Worm (Caenorhabditis elegans) whole organism, L3 larva: ENCODE results near the gene cyp-25A4.
"Not testable (repeated sequence)": the region's sequence is repeated elsewhere in the genome, so short reads cannot be mapped to it uniquely, and the experiment has no call there.

ENCODE experiments used
- ZK546.5 ChIP-seq: sonication (generic microtip); optimal IDR thresholded peaks from 2 replicates; lab custom pipeline; 2017; ENCODE audit warnings: missing biosample characterization, missing genetic modification characterization
- aly-2 ChIP-seq: fragments of 150-350 bp; optimal IDR thresholded peaks from 2 replicates; lab custom pipeline; 2014; ENCODE audit warnings: missing biosample characterization, missing genetic modification characterization
- ceh-16 ChIP-seq: sonication (generic microtip); optimal IDR thresholded peaks from 2 replicates; lab custom pipeline; 2017; ENCODE audit warnings: missing biosample characterization, missing genetic modification characterization
- ceh-28 ChIP-seq: fragments of 150-350 bp; optimal IDR thresholded peaks from 2 replicates; lab custom pipeline; 2014; ENCODE audit warnings: missing biosample characterization, missing genetic modification reagents, missing genetic modification characterization
- ceh-82 ChIP-seq: fragments of 150-350 bp; optimal IDR thresholded peaks from 2 replicates; lab custom pipeline; 2014; ENCODE audit warnings: missing biosample characterization, missing genetic modification characterization
- ceh-9 ChIP-seq: sonication (generic microtip); optimal IDR thresholded peaks from 2 replicates; lab custom pipeline; 2018; ENCODE audit warnings: missing biosample characterization, missing genetic modification characterization
- daf-12 ChIP-seq: fragments of 150-350 bp; optimal IDR thresholded peaks from 2 replicates; lab custom pipeline; 2014; ENCODE audit warnings: missing biosample characterization, missing genetic modification reagents, missing genetic modification characterization
- egl-27 ChIP-seq: sonication (generic microtip); optimal IDR thresholded peaks from 4 replicates; lab custom pipeline; 2017; ENCODE audit warnings: missing biosample characterization, missing genetic modification reagents, missing genetic modification characterization
- egl-5 ChIP-seq: fragments of 150-350 bp; optimal IDR thresholded peaks from 2 replicates; lab custom pipeline; 2017; ENCODE audit warnings: missing biosample characterization, missing genetic modification reagents, missing genetic modification characterization, inconsistent platforms
- elt-1 ChIP-seq: fragments of 150-350 bp; optimal IDR thresholded peaks from 2 replicates; lab custom pipeline; 2014; ENCODE audit warnings: missing biosample characterization, missing genetic modification characterization
- elt-2 ChIP-seq: sonication (generic microtip); optimal IDR thresholded peaks from 2 replicates; lab custom pipeline; 2016; ENCODE audit warnings: missing genetic modification reagents, mild to moderate bottlenecking, missing genetic modification characterization, missing compliant biosample characterization
- elt-3 ChIP-seq, 3 experiments: fragments of 150-350 bp in 1 of 3; sonication (generic microtip) in 2 of 3; optimal IDR thresholded peaks; 2 replicates in 2 of 3; 4 replicates in 1 of 3; lab custom pipeline; 2014 to 2017; ENCODE audit warnings: missing biosample characterization in 3 of 3, missing genetic modification characterization in 3 of 3
- eor-1 ChIP-seq, 2 experiments: fragments of 150-350 bp; optimal IDR thresholded peaks; 2 replicates each; lab custom pipeline; 2014 to 2018; ENCODE audit warnings: missing biosample characterization in 2 of 2, missing genetic modification characterization in 2 of 2
- fkh-10 ChIP-seq: sonication (generic microtip); optimal IDR thresholded peaks from 2 replicates; lab custom pipeline; 2017; ENCODE audit warnings: missing biosample characterization, missing genetic modification reagents, missing genetic modification characterization
- fkh-2 ChIP-seq: fragments of 150-350 bp; optimal IDR thresholded peaks from 2 replicates; lab custom pipeline; 2014; ENCODE audit warnings: missing biosample characterization, missing genetic modification reagents, missing genetic modification characterization
- fos-1 ChIP-seq: fragments of 150-350 bp; optimal IDR thresholded peaks from 2 replicates; lab custom pipeline; 2014; ENCODE audit warnings: missing biosample characterization, missing genetic modification characterization
- hmg-11 ChIP-seq: sonication (generic microtip); optimal IDR thresholded peaks from 2 replicates; lab custom pipeline; 2016; ENCODE audit warnings: missing genetic modification characterization, missing compliant biosample characterization
- lin-15B ChIP-seq: fragments of 150-350 bp; optimal IDR thresholded peaks from 2 replicates; lab custom pipeline; 2014; ENCODE audit warnings: missing biosample characterization, missing genetic modification characterization
- mml-1 ChIP-seq: fragments of 150-350 bp; sonication (generic microtip); optimal IDR thresholded peaks from 3 replicates; lab custom pipeline; 2014; ENCODE audit warnings: missing biosample characterization, missing genetic modification characterization
- nfya-1 ChIP-seq: sonication (generic microtip); optimal IDR thresholded peaks from 2 replicates; lab custom pipeline; 2017; ENCODE audit warnings: missing genetic modification characterization, mild to moderate bottlenecking, missing compliant biosample characterization, antibody characterized with exemption, moderate library complexity; ENCODE audit not compliant: insufficient read depth
- nhr-11 ChIP-seq: fragments of 150-350 bp; optimal IDR thresholded peaks from 2 replicates; lab custom pipeline; 2014; ENCODE audit warnings: missing biosample characterization, missing genetic modification characterization
- nhr-12 ChIP-seq: fragments of 150-350 bp; optimal IDR thresholded peaks from 2 replicates; lab custom pipeline; 2014; ENCODE audit warnings: missing biosample characterization, missing genetic modification characterization
- nhr-25 ChIP-seq: sonication (generic microtip); optimal IDR thresholded peaks from 2 replicates; lab custom pipeline; 2017; ENCODE audit warnings: missing biosample characterization, missing genetic modification characterization
- nhr-28 ChIP-seq: fragments of 150-350 bp; optimal IDR thresholded peaks from 2 replicates; lab custom pipeline; 2014; ENCODE audit warnings: missing biosample characterization, missing genetic modification characterization
- nhr-43 ChIP-seq: sonication (generic microtip); optimal IDR thresholded peaks from 2 replicates; lab custom pipeline; 2016; ENCODE audit warnings: mild to moderate bottlenecking, missing genetic modification characterization, missing compliant biosample characterization; ENCODE audit not compliant: poor library complexity, severe bottlenecking
- nhr-67 ChIP-seq: fragments of 150-350 bp; optimal IDR thresholded peaks from 2 replicates; lab custom pipeline; 2014; ENCODE audit warnings: missing biosample characterization, missing genetic modification characterization
- nhr-76 ChIP-seq: fragments of 150-350 bp; sonication (generic microtip); optimal IDR thresholded peaks from 5 replicates; lab custom pipeline; 2014; ENCODE audit warnings: missing biosample characterization, missing genetic modification characterization
- nhr-77 ChIP-seq: fragments of 150-350 bp; optimal IDR thresholded peaks from 2 replicates; lab custom pipeline; 2014; ENCODE audit warnings: missing biosample characterization, missing genetic modification characterization
- pha-4 ChIP-seq: fragments of 150-350 bp; optimal IDR thresholded peaks from 2 replicates; lab custom pipeline; 2014; ENCODE audit warnings: missing biosample characterization, missing genetic modification reagents, missing genetic modification characterization
- pqm-1 ChIP-seq: fragments of 150-350 bp; optimal IDR thresholded peaks from 2 replicates; lab custom pipeline; 2017; ENCODE audit warnings: missing biosample characterization, missing genetic modification characterization, inconsistent platforms
- sea-2 ChIP-seq: fragments of 150-350 bp; sonication (generic microtip); optimal IDR thresholded peaks from 4 replicates; lab custom pipeline; 2014; ENCODE audit warnings: missing biosample characterization, missing genetic modification reagents, missing genetic modification characterization
- skn-1 ChIP-seq: fragments of 150-350 bp; optimal IDR thresholded peaks from 2 replicates; lab custom pipeline; 2014; ENCODE audit warnings: missing biosample characterization, missing genetic modification characterization
- snpc-4 ChIP-seq: fragments of 150-350 bp; optimal IDR thresholded peaks from 2 replicates; lab custom pipeline; 2014; ENCODE audit warnings: missing biosample characterization, missing genetic modification characterization
- tbx-2 ChIP-seq: sonication (generic microtip); optimal IDR thresholded peaks from 2 replicates; lab custom pipeline; 2016; ENCODE audit warnings: mild to moderate bottlenecking, missing genetic modification characterization, missing compliant biosample characterization
- unc-39 ChIP-seq: sonication (generic microtip); optimal IDR thresholded peaks from 4 replicates; lab custom pipeline; 2017; ENCODE audit warnings: missing biosample characterization, missing genetic modification characterization
- unc-62 ChIP-seq: fragments of 150-350 bp; sonication (generic microtip); optimal IDR thresholded peaks from 4 replicates; lab custom pipeline; 2014; ENCODE audit warnings: missing biosample characterization, missing genetic modification reagents, missing genetic modification characterization
- zag-1 ChIP-seq: fragments of 150-350 bp; optimal IDR thresholded peaks from 2 replicates; lab custom pipeline; 2014; ENCODE audit warnings: missing biosample characterization, missing genetic modification characterization
- ztf-11 ChIP-seq: fragments of 150-350 bp; optimal IDR thresholded peaks from 2 replicates; lab custom pipeline; 2014; ENCODE audit warnings: missing biosample characterization, missing genetic modification characterization
- ztf-4 ChIP-seq: fragments of 150-350 bp; optimal IDR thresholded peaks from 2 replicates; lab custom pipeline; 2014; ENCODE audit warnings: missing biosample characterization, missing genetic modification characterization

cyp-25A4 gene

DNA sequence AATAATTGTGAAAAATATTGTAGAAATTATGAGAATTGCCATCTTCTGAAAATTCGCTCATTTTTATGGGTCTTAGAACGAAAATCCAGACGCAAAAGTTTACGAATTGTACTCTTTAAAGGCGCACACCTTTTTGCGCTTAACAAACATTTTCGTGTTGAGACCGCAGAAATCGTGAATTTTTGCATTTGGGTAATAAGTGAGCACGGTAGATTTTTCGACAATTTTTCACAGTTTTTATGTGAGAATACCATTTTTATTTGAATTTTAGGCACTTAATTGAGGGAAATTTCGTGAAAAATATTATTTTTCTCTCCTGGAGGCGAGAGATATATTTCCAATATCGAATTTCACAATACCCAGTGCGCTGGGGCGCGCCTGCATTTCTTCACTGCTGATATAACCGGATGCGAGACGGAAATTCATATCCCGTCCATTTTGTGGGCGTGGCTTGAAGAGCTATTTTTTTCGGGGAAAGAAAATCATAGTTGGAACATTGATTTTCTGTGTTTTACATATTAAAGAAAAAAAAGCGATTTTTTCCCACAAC is at the start of gene cyp-25A4:
cyp-25A4 (minus strand) TSS at position 51 of the 550 bp plus-strand sequence.
- TF ChIP-seq fos-1, nhr-67, elt-1 (tag; lab: Kevin White, UChicago): not testable (repeated sequence)

DNA sequence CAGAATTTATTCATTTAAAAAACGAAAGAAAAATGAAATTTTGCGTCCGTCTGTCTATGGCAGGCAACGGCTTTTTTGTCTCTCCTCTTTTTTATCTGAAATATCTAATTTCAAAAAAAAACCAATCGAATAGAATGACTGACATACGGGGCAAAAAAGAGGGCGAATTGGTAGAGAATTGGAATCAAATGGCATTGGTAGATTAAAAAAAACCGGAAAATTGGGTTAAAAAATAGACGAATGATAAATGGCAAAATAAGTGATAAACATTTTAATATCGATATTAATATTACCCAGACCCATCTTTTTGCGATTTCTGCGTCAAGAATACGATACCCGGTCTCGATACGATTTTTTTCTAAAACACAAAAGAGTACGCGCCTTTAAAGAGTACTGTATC is 49.7 kb upstream of the cyp-25A4 start, which contains the start of gene tir-1:
tir-1 (minus strand) TSS at position 101 of the 400 bp plus-strand sequence.
- no peak for TF ChIP-seq tbx-2 (tag; lab: Kevin White, UChicago)
- TF ChIP-seq pha-4 (tag; lab: Kevin White, UChicago): no peak
- TF ChIP-seq nhr-12 (tag; lab: Kevin White, UChicago): no peak

DNA sequence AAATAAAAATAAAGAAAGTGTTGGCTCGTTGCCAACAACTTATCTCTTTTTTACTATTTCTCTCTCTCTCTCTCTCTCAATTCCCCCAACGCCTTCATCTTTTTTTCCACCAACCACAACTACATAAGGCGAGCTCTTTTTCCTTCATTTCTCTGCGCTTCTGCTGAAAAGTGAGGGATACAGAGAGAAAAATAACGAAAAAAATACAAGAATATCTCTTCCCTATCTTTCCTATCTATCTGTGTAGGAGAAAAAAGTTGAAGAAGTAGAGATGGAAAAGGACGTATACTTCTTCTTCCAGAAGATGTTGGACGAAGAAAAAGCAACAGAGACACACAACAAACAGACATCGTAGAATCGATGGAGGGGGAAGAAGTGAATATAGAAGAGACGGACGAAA is 47.0 kb upstream of the cyp-25A4 start:
- TF ChIP-seq hmg-11 (tag; lab: Kevin White, UChicago) (peak; percentile 62), lin-15B (peak; percentile 40), zag-1 (tag; lab: Kevin White, UChicago) (no peak), nfya-1 (peak; percentile 39)

DNA sequence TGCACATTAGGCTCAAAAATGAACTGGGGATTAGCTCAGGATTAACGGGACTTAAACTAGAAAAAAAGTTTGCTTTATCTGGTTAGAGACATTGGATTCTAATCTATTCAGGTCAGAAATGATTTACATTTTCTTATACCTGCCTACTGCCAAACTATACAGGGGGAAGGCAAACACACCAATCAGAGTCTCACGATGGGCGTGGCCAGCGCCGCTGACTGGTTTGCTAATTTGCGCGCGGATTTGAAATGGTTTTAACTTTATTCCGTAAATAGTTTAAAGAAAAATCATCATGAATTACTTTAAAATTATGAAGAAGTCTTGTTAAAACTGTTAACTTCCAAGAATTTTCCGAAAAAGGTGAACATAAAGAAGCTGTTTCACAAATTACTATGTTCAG is 46.5 kb upstream of the cyp-25A4 start:
- TF ChIP-seq nfya-1 (peak; percentile 84), ceh-28 (no peak), nhr-43 (tag; lab: Kevin White, UChicago) (no peak), ztf-11 (tag; lab: Kevin White, UChicago) (no peak), sea-2 (GFP tag; lab: Kevin White, UChicago) (no peak)

DNA sequence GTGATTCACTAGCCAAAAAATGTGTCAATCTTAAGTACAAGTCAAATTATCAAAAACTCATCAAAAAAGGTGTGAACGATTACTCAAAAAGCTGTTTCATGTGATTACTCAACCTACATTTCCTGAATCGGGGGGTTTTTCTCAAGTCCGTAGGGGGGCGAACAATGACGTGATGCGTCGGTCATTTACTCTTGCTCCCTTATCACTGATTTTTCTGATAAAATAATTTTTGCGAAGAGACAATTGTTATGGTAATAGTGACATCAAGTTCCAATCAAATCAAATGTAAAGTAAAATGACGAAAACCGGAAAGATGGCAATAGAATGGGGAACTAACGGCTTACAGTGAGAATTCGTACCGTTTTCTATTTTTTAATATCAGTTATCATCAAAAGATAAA is 42.1 kb upstream of the cyp-25A4 start:
- TF ChIP-seq ztf-11 (tag; lab: Kevin White, UChicago): no peak
- TF ChIP-seq pqm-1 (tag; lab: Kevin White, UChicago): peak; percentile 54
- TF ChIP-seq elt-2 (tag; lab: Kevin White, UChicago): peak; percentile 36
- TF ChIP-seq, all 47 proteins: peak for 2

DNA sequence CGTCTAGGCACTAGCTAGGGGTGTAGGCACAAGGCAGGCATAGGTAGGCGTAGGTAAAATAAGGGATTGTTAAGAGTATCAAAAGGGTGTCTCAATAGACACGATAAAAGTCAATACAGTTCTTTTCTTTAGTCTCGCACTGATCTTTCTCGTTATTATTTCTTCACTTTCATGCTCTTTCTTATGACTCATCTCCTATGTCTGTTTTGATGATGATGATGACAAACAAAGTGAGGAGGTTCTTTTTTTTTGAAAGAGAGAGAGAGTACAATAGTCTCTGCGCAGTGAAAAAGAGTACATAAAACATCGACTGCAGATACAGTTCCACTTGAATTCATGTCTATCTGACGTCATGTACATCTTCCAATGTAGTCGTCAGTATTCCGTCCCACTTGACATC is 38.0 kb upstream of the cyp-25A4 start:
- TF ChIP-seq fkh-10 (GFP tag; lab: Kevin White, UChicago) (no peak), ceh-16 (tag; lab: Kevin White, UChicago) (no peak), snpc-4 (tag; lab: Kevin White, UChicago) (no peak), nhr-76 (tag; lab: Kevin White, UChicago) (no peak), mml-1 (no peak), pha-4 (tag; lab: Kevin White, UChicago) (peak; percentile 82)
- TF ChIP-seq, all 47 proteins: peak for 1

DNA sequence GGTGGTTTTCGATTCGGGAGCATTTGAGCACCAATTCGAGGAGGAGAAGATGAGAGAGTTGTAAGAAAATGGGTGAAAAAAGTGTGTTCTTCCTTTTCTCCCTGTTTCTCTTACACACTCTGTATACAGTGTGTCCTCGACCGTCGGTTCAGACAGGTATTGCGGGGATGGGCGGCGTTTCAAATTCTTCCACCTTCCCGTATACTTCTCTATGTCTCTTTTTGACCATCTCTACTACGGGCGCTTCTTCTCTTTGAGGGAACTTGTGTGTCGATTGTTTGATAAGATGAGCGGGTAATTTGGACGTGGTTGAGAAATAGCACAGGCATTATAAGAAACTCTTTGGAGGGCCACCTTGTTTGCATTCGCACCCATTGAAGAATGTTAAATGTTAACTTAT is 35.7 kb upstream of the cyp-25A4 start:
- TF ChIP-seq ceh-82 (tag; lab: Kevin White, UChicago) (no peak), egl-27 (tag; lab: Kevin White, UChicago) (no peak), ceh-28 (no peak), aly-2 (tag; lab: Kevin White, UChicago) (no peak), hmg-11 (tag; lab: Kevin White, UChicago) (no peak), egl-5 (tag; lab: Kevin White, UChicago) (no peak), eor-1 (tag; optimal IDR thresholded peaks at IDR 0.05; lab: Kevin White, UChicago) (no peak), ztf-4 (tag; lab: Kevin White, UChicago) (no peak), ztf-11 (tag; lab: Kevin White, UChicago) (no peak), elt-2 (tag; lab: Kevin White, UChicago) (peak; percentile 66), sea-2 (GFP tag; lab: Kevin White, UChicago) (no peak), unc-39 (no peak), nhr-25 (tag; lab: Kevin White, UChicago) (peak; percentile 53), ZK546.5 (tag; lab: Kevin White, UChicago) (no peak), ceh-16 (tag; lab: Kevin White, UChicago) (no peak), nhr-43 (tag; lab: Kevin White, UChicago) (no peak), elt-3 (tag; optimal IDR thresholded peaks at IDR 0.05; lab: Kevin White, UChicago) (no peak), unc-62 (GFP tag; lab: Kevin White, UChicago) (no peak), fkh-10 (GFP tag; lab: Kevin White, UChicago) (no peak), ceh-9 (tag; lab: Kevin White, UChicago) (no peak), fkh-2 (no peak), daf-12 (tag; lab: Kevin White, UChicago) (no peak), skn-1 (tag; lab: Kevin White, UChicago) (no peak), nhr-11 (no peak), pha-4 (tag; lab: Kevin White, UChicago) (peak; percentile 79), nhr-77 (tag; lab: Kevin White, UChicago) (no peak), nhr-76 (tag; lab: Kevin White, UChicago) (no peak), fos-1 (tag; lab: Kevin White, UChicago) (no peak), lin-15B (peak; percentile 96), nhr-28 (tag; lab: Kevin White, UChicago) (no peak)
